Fruit fly (Drosophila melanogaster): Measurements from ENCODE around the gene CG5122.

Gene CG5122

DNA sequence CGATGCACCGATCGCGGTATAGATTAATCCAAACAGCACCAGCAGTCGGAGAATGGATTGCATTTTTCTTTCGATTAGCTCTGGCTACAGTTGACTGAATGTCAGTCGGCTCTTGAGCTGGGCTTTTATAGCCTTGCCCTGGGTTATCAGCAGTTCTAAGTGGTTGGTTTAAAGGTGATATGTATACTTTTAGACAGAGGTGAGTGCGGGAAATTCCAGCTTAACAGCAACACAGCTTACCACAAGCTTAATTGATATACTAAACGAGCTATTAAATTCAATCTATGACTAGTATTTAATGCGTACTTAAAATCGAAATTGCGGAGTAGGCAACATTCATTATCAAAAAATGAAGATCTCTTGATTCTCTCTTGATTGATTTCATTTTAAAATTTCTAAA is 12.4 kb downstream of the CG5122 start, which contains the start of gene CG9928:
Gene CG9928 (minus strand): TSS at position 101 of the 400 bp plus-strand sequence.
- no peak for TF ChIP-seq CG17801 (GFP tag; optimal IDR thresholded peaks at IDR 0.05; ENCODE audit: partially characterized antibody)

DNA sequence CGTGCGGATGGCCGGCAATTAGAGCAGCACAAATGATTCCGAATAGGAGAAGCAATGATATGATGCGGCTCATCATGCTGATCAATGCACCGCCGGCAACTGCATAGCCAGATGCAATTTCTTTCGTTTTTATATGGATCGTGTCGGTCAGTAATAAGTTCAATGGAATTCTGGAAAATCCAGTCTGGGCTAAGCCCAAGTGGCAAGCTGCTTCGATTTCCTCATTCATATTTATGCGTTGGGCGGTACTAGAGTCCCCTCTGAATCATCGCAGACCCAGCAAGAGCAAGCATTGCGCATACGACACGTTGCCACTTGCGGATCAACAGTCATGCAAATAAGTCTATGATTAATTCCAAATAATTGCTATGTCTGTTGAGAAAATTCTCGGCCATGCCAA is 13.1 kb downstream of the CG5122 start, which contains the start of gene CG16978:
Gene CG16978 (minus strand): TSS at position 101 of the 400 bp plus-strand sequence.
- TF ChIP-seq CG17801 (GFP tag; optimal IDR thresholded peaks at IDR 0.05; ENCODE audit: partially characterized antibody), result no peak

DNA sequence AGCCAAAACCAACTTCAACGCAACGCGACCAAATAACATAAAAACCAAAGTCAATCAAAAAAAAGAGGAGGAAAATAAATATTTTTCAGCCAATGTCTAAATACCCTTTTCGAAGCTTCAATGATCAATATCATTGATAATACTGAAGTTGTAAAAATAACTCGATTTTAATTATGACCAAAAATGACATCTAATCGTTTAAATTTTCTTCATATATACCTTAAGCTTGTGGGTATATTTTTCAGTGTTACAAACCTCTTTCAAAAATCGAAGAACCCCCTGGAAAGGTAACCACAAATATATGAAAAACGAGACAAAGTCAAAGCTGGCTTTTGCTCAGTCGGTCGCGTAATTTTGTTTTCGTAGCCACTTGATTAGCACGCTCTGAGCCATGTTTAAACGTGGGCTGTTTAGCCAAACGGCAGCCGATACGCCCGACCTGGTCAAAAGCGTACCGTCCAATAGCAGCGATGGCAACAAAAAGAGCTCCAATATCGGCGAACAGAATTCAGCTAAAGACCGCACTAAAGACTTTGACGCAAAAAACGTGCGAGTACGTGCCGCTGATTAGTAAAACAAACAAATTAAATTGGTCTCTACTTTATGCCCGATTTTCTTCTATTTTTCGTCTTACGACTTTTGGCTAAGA is 14.8 kb downstream of the CG5122 start:
- peak; percentile 39 for TF ChIP-seq CG17801 (GFP tag; optimal IDR thresholded peaks at IDR 0.05; ENCODE audit: partially characterized antibody)

DNA sequence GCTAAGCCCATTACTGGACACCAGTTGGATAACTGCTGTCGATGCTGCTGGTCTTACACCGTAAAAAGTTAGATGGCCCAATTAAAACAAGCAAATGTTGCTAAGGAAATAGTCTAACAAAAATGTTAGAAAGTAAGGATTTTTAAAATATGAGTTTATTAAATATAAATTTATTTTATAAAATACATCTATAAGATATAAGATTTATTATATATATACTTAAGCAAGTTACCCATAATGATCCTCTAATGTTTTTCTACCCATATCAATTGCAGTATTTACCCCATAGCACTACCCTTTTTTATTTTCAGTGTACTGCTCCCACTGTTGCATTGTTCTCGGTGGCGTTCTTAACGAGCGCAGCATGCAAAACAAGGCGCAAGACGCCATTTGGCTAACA is 15.9 kb downstream of the CG5122 start:
- TF ChIP-seq CG17801 (GFP tag; optimal IDR thresholded peaks at IDR 0.05; ENCODE audit: partially characterized antibody), result no peak

DNA sequence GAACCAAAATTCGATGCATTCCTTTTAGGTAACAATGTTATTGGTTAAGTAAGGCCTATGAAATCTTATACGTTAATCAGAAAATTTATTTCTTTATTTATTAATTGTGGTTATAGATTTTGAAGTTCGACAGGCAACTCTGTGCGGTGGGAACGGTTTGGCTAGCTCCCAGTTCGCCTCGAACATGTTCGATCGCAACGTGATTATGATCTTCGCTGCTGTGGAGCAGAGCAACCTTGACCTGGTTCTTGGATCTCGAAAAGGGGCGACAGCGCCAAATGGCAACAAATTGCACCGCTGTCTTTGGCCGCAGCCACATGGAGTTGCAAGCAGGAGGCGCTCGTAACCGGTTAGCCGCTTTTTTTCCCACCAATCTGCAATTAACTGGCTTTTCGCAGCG is 23.9 kb downstream of the CG5122 start:
- no peak for TF ChIP-seq CG17801 (GFP tag; optimal IDR thresholded peaks at IDR 0.05; ENCODE audit: partially characterized antibody)

DNA sequence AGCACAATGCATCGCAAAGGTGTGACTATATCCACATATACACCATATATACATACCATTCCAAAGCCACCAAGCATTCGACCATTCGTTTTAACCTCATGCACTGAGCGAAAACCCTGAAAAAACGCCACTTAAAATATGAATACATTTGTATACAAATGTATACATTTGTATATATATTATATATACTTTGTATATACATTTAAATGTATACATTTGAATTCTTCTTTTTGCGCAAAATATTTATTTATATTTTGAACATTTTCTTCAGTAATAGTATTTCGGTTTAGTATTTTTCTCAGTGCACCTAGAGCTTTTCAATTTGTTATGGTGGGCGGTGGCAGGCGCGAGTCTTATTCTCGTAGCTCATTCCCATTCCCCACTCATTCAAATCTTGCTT is 26.0 kb downstream of the CG5122 start:
- no peak for TF ChIP-seq CG17801 (GFP tag; optimal IDR thresholded peaks at IDR 0.05; ENCODE audit: partially characterized antibody)

DNA sequence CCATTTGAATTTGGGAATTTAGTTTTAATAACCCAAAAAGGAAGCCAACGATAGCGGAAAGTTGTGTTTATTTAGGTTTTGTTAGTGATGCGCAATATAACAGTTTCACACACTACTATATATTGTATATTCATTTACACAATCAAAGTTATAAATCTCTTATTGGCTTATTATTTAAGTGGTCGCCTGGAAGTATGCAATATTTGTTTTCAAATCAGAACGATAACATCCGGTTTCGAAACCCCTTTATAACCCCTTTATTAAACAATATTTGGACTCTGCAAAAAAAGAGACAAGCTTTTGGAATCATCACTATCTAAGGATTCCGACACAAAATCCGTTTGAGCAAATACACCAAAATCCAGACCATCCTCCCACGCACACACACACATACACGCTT is 27.5 kb downstream of the CG5122 start:
- peak; percentile 27 for TF ChIP-seq CG17801 (GFP tag; optimal IDR thresholded peaks at IDR 0.05; ENCODE audit: partially characterized antibody)

DNA sequence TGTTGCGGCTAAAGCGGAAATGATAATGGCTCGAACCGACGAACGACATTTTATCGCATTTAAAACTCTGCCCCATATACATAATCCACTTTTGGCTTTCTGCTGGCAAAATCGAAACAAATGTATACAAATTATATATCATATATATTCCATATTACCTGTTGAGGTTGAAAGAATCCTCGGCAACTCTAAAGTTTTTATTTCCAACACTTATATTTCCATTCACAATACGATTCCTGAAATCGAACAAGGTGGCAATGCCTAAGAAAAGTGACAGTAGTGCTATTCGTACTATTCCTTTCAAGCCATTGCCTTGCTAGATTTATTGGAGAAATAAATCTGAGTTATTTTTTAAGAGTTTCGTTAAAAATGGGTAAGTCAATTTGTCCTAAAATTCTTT is 28.1 kb downstream of the CG5122 start, which contains the start of gene Pk34A:
Gene Pk34A (plus strand): TSS at position 301 of the 400 bp plus-strand sequence.
- no peak for TF ChIP-seq CG17801 (GFP tag; optimal IDR thresholded peaks at IDR 0.05; ENCODE audit: partially characterized antibody)

DNA sequence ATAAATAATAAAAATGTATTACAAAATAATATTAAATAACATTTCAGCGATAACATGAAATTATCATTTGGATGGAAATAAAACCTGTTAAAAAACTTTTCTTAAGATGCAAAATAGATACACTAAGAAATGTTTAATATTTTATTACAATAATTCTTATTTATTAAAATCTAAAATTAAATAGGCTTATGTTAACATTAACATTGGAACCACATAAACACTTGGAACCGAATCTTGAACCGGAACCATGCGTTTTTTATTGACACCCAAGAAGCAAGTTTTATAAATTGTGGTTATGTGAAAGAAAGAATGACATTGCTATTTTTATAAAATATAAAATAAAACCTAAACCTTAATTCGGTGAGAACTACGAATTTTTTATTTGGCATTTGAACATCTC is 29.8 kb downstream of the CG5122 start, which contains the start of gene kmg:
Gene kmg (plus strand): TSS at position 301 of the 400 bp plus-strand sequence.
- TF ChIP-seq CG17801 (GFP tag; optimal IDR thresholded peaks at IDR 0.05; ENCODE audit: partially characterized antibody), result no peak

DNA sequence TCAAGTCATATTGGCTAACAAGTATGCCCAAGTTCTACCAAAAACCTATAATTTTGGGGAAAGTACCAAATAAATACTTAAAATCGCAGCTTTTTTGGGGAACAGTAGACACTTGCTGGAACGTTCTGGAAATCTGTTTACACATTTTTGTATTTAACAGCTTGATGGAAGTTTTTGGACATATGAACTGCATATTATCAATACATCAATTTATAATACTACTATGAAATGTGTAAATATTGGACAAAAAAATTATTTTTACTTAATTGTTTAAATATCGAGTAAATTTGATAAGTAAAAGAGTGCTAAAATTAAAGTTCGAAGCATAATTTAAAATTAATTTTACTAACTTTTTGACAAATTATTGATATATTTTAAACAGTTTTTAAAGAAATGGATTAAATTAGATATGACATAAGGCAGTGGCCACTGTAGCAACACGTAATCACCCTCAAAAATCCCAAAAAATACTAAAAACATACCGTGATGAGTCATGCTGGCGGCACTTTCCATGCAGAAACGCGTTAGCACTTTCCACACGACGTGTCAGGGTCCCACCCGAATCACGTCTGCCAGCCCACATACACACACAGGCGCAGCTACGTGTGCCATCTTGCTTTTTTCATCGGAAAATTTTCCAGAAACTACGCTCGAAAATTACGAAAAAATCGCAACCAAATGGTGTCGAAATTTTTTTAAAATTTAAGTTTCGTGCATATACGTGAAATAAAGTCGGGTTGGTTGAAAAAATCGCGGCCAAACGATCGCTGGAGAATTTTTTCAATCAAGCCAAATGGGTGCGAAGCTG is 34.8 kb downstream of the CG5122 start, which contains the start of gene Sirt1:
Gene Sirt1 (plus strand): TSS at position 571 of the 808 bp plus-strand sequence.
- TF ChIP-seq CG17801 (GFP tag; optimal IDR thresholded peaks at IDR 0.05; ENCODE audit: partially characterized antibody), result peak; percentile 65

DNA sequence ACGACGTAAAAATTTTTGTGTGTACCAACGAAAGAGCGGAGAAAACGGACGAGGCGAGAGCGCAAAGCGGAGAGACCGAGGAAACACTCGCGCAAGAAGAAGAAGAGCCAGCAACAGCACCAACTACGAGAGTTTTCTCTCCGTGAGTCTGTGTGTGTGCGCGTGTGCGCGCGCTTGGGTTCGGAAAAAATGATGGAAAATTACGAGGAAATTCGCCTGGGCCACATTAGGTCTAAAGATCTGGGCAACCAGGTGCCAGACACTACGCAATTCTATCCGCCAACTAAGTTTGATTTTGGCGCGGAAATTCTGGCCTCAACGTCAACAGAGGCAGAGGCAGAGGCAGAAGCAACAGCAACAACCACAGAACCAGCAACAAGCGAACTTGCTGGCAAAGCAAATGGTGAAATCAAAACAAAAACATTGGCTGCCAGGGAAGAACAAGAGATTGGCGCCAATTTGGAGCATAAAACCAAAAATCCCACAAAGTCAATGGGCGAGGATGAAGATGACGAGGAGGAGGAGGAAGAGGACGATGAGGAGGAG is 35.5 kb downstream of the CG5122 start, which contains the start of gene DnaJ-H:
Gene DnaJ-H (minus strand): TSS at position 271 of the 546 bp plus-strand sequence.
- no peak for TF ChIP-seq CG17801 (GFP tag; optimal IDR thresholded peaks at IDR 0.05; ENCODE audit: partially characterized antibody)

DNA sequence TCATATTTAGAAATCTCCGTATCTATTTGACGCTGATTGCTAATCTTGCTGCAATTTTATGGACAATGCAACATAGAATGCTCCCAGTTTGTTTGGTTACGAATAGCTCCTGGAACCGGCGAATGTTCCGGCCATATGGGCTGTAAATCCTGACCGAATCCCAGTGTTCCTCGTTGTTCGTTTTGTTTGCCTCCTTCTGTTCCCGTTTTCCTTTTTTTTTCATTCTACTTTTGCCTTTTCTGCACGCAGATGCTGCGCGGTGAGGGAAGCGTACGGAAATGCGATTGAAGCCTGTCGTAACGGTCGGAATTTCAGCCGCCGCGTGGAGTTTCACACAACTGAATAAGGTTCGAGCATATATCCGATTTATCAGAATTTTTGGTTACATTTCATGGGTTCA is 45.7 kb downstream of the CG5122 start, which contains the start of gene CG43925:
Gene CG43925 (plus strand): TSS at position 301 of the 400 bp plus-strand sequence.
- TF ChIP-seq CG17801 (GFP tag; optimal IDR thresholded peaks at IDR 0.05; ENCODE audit: partially characterized antibody), result no peak

DNA sequence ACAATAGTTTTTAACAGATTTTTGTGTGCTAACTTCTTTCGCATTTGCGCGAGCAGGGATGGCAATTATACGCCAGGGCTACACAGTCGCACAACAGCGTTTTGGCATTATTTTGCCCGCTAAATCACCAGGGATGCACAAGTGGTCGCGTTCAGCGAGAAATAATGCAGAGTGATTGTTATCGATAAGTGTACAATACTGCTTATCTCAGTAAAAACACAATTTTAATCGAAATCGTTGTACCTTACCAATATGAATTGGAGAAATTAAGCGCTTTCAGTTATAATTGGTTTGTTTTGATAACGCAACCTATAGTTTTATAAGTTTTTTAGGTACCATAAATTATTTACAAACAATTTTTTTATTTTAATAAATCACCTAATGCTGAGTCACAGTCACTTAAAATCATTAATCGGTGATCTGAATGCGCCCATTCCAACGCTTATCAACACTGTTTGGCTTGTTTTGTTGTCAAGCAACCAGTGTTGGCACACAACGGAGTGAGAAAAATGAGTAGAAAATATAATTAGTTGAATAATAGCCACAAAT is 46.4 kb downstream of the CG5122 start, which contains the start of the genes Sfmbt and CG5439:
Gene Sfmbt (minus strand): TSS at position 85 of the 549 bp plus-strand sequence.
Gene CG5439 (plus strand): TSS at position 450 of the 549 bp plus-strand sequence.
- TF ChIP-seq CG17801 (GFP tag; optimal IDR thresholded peaks at IDR 0.05; ENCODE audit: partially characterized antibody), result peak; percentile 62

DNA sequence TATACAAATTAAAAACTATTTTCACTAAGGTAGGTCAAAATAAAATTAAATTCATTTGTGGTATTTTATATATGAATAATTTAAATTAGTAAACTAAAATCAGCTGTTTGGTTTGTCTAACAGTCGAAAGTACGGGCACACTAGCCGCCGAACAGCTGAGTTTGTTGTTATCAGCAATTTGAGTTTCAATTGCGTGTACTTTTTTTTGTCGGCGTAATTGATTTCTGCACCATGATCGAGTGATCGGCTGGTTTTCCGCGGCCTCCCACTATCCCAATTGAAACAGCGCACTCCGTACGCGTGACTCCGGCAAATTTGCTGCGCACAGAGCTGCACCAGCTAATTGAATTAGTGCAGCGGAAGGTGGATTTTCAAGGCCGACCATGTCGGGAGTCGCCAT is 48.7 kb downstream of the CG5122 start, which contains the start of gene Alg7:
Gene Alg7 (plus strand): TSS at position 153 of the 400 bp plus-strand sequence.
- TF ChIP-seq CG17801 (GFP tag; optimal IDR thresholded peaks at IDR 0.05; ENCODE audit: partially characterized antibody), result peak; percentile 21

DNA sequence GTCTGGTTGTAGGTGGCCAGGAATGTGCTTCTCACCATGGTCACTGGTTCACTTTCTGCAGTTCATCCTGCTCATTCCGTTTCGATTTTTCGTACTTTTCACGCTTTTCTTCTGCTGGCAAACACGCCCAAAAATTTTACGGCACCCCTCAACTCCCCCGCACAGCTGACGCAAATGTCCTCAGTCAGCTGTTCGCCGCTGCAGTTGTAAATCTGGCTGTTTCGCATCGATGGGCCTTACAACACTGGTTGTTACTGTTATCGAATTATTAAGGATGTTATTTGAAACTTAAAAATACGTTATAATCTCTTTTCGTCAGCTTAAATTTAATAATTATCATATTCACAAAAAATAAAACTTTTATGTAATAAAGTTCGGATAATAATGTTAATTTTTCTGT is 52.0 kb downstream of the CG5122 start, which contains the start of gene Mgat3:
Gene Mgat3 (minus strand): TSS at position 182 of the 400 bp plus-strand sequence.
- TF ChIP-seq CG17801 (GFP tag; optimal IDR thresholded peaks at IDR 0.05; ENCODE audit: partially characterized antibody), result no peak
